Fruit fly (Drosophila melanogaster): ENCODE data around the gene PIG-F.
A peak's percentile ranks its signal among the peaks of the same experiment; 100 is the strongest.

The PIG-F gene

dm6 chr3L:19612172-19612571 is at the start of gene PIG-F, which contains the start of gene Lon (continued):
- TF ChIP-seq kni (GFP tag; optimal IDR thresholded peaks at IDR 0.05) (peak; percentile 97), CG13894 (tag; optimal IDR thresholded peaks at IDR 0.05) (peak; percentile 98), CG10321 (GFP tag; IDR thresholded peaks at IDR 0.05) (peak; percentile 85), E2f1 (GFP tag; IDR thresholded peaks at IDR 0.05) (peak; percentile 98), Dfd (GFP tag; optimal IDR thresholded peaks at IDR 0.05) (peak in 1 of 2 experiments; percentile 85), rib (GFP tag; IDR thresholded peaks at IDR 0.05) (peak; percentile 97), Aef1 (GFP tag; IDR thresholded peaks at IDR 0.05) (peak; percentile 99), CG15514 (GFP tag; optimal IDR thresholded peaks at IDR 0.05) (peak; percentile 94), CG2199 (GFP tag; IDR thresholded peaks at IDR 0.05) (peak; percentile 95), CkIIα-i1 (GFP tag; IDR thresholded peaks at IDR 0.05) (peak; percentile 89), Hr78 (GFP tag; optimal IDR thresholded peaks at IDR 0.05) (no peak), Side (GFP tag; optimal IDR thresholded peaks at IDR 0.05) (peak; percentile 97), CG31365 (tag; optimal IDR thresholded peaks at IDR 0.05) (peak; percentile 79), CHES-1-like (GFP tag; optimal IDR thresholded peaks at IDR 0.05) (peak; percentile 97), CG2889 (GFP tag; IDR thresholded peaks at IDR 0.05) (peak; percentile 97), emc (GFP tag; optimal IDR thresholded peaks at IDR 0.05) (peak; percentile 95), dysf (GFP tag; IDR thresholded peaks at IDR 0.05) (peak; percentile 99), tna (GFP tag; IDR thresholded peaks at IDR 0.05; ENCODE audit: partially characterized antibody) (no peak; the same call in 1 of the 2 replicates), Bgb (GFP tag; IDR thresholded peaks at IDR 0.05; ENCODE audit: partially characterized antibody) (peak; percentile 63), onecut (GFP tag; IDR thresholded peaks at IDR 0.05) (peak; percentile 96), CG10565 (GFP tag; optimal IDR thresholded peaks at IDR 0.05) (peak; percentile 96), Doc2 (GFP tag; IDR thresholded peaks at IDR 0.05) (peak; percentile 96), CG10543 (GFP tag; optimal IDR thresholded peaks at IDR 0.05) (peak; percentile 100), CG1602 (GFP tag; optimal IDR thresholded peaks at IDR 0.05) (peak; percentile 99), corto (GFP tag; optimal IDR thresholded peaks at IDR 0.05) (peak; percentile 96), CG11247 (GFP tag; IDR thresholded peaks at IDR 0.05) (peak; percentile 98), stc (GFP tag; IDR thresholded peaks at IDR 0.05) (peak; percentile 98), slou (GFP tag; optimal IDR thresholded peaks at IDR 0.05) (peak; percentile 99), grau (tag; optimal IDR thresholded peaks at IDR 0.05) (peak; percentile 99), pros (GFP tag; optimal IDR thresholded peaks at IDR 0.05) (peak; percentile 87), Ets97D (GFP tag; optimal IDR thresholded peaks at IDR 0.05) (peak; percentile 95), amos (GFP tag; IDR thresholded peaks at IDR 0.05; ENCODE audit: partially characterized antibody) (peak; percentile 47), CG18764 (GFP tag; optimal IDR thresholded peaks at IDR 0.05) (peak; percentile 98), CG4404 (GFP tag; IDR thresholded peaks at IDR 0.05) (peak; percentile 99), run (tag; optimal IDR thresholded peaks at IDR 0.05) (peak; percentile 97), CG17829 (tag; optimal IDR thresholded peaks at IDR 0.05) (peak; percentile 99), CG8281 (tag; optimal IDR thresholded peaks at IDR 0.05) (peak; percentile 95), Dp (GFP tag; optimal IDR thresholded peaks at IDR 0.05) (peak; percentile 55), Drgx (GFP tag; IDR thresholded peaks at IDR 0.05) (peak; percentile 98), kah (GFP tag; optimal IDR thresholded peaks at IDR 0.05) (peak; percentile 97), scrt (GFP tag; optimal IDR thresholded peaks at IDR 0.05) (peak; percentile 95), CG11085 (GFP tag; IDR thresholded peaks at IDR 0.05) (peak; percentile 97), chn (GFP tag; optimal IDR thresholded peaks at IDR 0.05) (peak; percentile 99), CG16779 (GFP tag; IDR thresholded peaks at IDR 0.05) (peak; percentile 93), cwo (GFP tag; optimal IDR thresholded peaks at IDR 0.05) (peak; percentile 96), HmgZ (tag; optimal IDR thresholded peaks at IDR 0.05) (peak; percentile 98), slbo (GFP tag; IDR thresholded peaks at IDR 0.05) (peak; percentile 99), CG11398 (GFP tag; optimal IDR thresholded peaks at IDR 0.05) (peak; percentile 94), CG17802 (tag; optimal IDR thresholded peaks at IDR 0.05) (peak; percentile 91), ase (GFP tag; IDR thresholded peaks at IDR 0.05) (peak; percentile 98), al (GFP tag; IDR thresholded peaks at IDR 0.05) (peak; percentile 98)

Data from whole organism, embryonic.